Worm (Caenorhabditis elegans) whole organism, L4/young adult: Measurements from ENCODE around the gene clec-207.

ENCODE experiments used
- W03F9.2 ChIP-seq: fragments of 150-350 bp; optimal IDR thresholded peaks from 2 replicates; lab custom pipeline; 2014; ENCODE audit warnings: missing biosample characterization, missing genetic modification characterization
- dao-5 ChIP-seq: sonication (generic microtip); optimal IDR thresholded peaks from 2 replicates; lab custom pipeline; 2016; ENCODE audit warnings: missing genotype, missing genetic modification characterization, moderate library complexity, missing compliant biosample characterization
- him-1 ChIP-seq: sonication (generic microtip); optimal IDR thresholded peaks from 2 replicates; lab custom pipeline; 2016; ENCODE audit warnings: missing genotype, missing genetic modification reagents, missing genetic modification characterization, missing compliant biosample characterization

The clec-207 gene

DNA sequence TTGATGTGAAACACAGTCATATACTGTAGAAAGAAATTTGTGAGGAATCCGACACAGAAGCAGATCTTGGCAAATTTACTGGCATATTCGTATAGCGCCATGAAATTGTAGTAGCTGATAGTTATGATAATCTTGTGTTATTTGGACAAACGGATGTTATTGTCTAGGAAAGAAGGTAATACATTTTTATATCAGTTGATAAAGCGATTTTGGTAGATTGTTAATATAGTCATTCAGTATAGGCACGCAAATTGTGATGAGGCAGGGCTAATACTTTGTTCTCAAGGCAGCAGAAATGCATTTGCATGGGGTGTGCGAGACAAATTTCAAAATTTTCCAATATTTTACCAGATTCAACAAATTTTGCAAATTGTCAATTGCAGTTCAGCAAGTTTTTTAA is 50.2 kb downstream of the clec-207 start, which contains the start of gene str-52:
Gene str-52 (minus strand): TSS at position 101 of the 400 bp plus-strand sequence.
- TF ChIP-seq W03F9.2 (tag; lab: Kevin White, UChicago): no peak
- no peak for TF ChIP-seq him-1 (tag; lab: Kevin White, UChicago)
- no peak for TF ChIP-seq dao-5 (tag; lab: Kevin White, UChicago)

DNA sequence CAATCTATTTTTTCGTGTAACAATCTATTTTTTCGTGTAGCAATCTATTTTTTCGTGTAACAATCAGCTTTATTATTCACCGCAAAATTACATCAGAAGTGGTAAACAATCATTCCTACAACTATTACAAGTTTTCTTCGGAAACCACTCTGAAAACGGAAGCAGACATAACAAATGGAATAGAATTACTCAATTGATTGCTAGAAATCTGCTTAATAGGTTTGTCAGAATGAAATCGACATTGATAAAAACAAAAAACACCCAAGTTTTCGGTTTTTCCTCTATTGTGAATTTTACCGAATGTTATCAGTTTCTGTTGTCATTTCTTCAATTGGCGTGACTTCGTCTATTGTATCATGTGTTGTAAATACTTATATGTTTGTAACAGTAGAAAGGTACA is 50.9 kb downstream of the clec-207 start, which contains the start of gene srbc-20:
Gene srbc-20 (plus strand): TSS at position 301 of the 400 bp plus-strand sequence.
- TF ChIP-seq him-1 (tag; lab: Kevin White, UChicago) (no peak), W03F9.2 (tag; lab: Kevin White, UChicago) (no peak), dao-5 (tag; lab: Kevin White, UChicago) (no peak)
